Fruit fly (Drosophila melanogaster) whole organism, adult: ENCODE results near the gene TBC1D23.

Experiments used
- CG11617 ChIP-seq: fragments of 200-800 bp; sonication (Bioruptor generic); optimal IDR thresholded peaks from 2 replicates; lab custom pipeline; 2017; ENCODE audit warnings: mild to moderate bottlenecking, missing biosample characterization, missing genetic modification reagents, missing genetic modification characterization
- CG5204 ChIP-seq: fragments of 200-800 bp; sonication (Bioruptor generic); optimal IDR thresholded peaks from 2 replicates; lab custom pipeline; 2016; ENCODE audit warnings: missing biosample characterization, missing genetic modification characterization
- CG7045 ChIP-seq: fragments of 200-800 bp; sonication (Bioruptor generic); optimal IDR thresholded peaks from 2 replicates; lab custom pipeline; 2017; ENCODE audit warnings: missing biosample characterization, mild to moderate bottlenecking, missing genetic modification characterization
- Clk ChIP-seq: fragments of 200-800 bp; sonication (Bioruptor generic); optimal IDR thresholded peaks from 2 replicates; lab custom pipeline; 2017; ENCODE audit warnings: missing biosample characterization, missing genetic modification characterization
- Crg-1 ChIP-seq: fragments of 200-800 bp; sonication (Bioruptor generic); optimal IDR thresholded peaks from 2 replicates; lab custom pipeline; 2016; ENCODE audit warnings: missing biosample characterization, missing genetic modification characterization
- Hr96 ChIP-seq: fragments of 200-800 bp; sonication (Bioruptor generic); optimal IDR thresholded peaks from 2 replicates; lab custom pipeline; 2016; ENCODE audit warnings: missing biosample characterization, missing genetic modification characterization
- cnc ChIP-seq, 2 experiments: fragments of >200 bp; optimal IDR thresholded peaks; 2 replicates each; lab custom pipeline; 2017
- pad ChIP-seq: fragments of 200-800 bp; sonication (Bioruptor generic); optimal IDR thresholded peaks from 3 replicates; lab custom pipeline; 2017; ENCODE audit warnings: missing biosample characterization, missing genetic modification characterization, mild to moderate bottlenecking, moderate library complexity, missing genetic modification reagents
- toe ChIP-seq: fragments of 200-800 bp; sonication (Bioruptor generic); optimal IDR thresholded peaks from 2 replicates; lab custom pipeline; 2016; ENCODE audit warnings: missing biosample characterization, missing genetic modification characterization

dm6 chr2L:1118880-1119809 lies 10.0 kb upstream of the TBC1D23 start:
- TF ChIP-seq pad (GFP tag; lab: Kevin White, UChicago) (peak; percentile 52), CG7045 (peak; percentile 45), Clk (GFP tag; lab: Kevin White, UChicago) (no peak), CG11617 (GFP tag; lab: Kevin White, UChicago) (peak; percentile 79), toe (GFP tag; lab: Kevin White, UChicago) (peak; percentile 64), cnc (optimal IDR thresholded peaks at IDR 0.05; lab: Kevin White, UChicago) (no peak), Hr96 (GFP tag; lab: Kevin White, UChicago) (peak; percentile 57), Crg-1 (GFP tag; lab: Kevin White, UChicago) (peak; percentile 49), CG5204 (GFP tag; lab: Kevin White, UChicago) (peak; percentile 77)
